Worm (Caenorhabditis elegans) whole organism, L3 larva: ENCODE measurements around the gene tasp-1.

Experiments used
- elt-2 ChIP-seq: sonication (generic microtip); optimal IDR thresholded peaks from 2 replicates; lab custom pipeline; 2016; ENCODE audit warnings: missing genetic modification reagents, mild to moderate bottlenecking, missing genetic modification characterization, missing compliant biosample characterization
- nfya-1 ChIP-seq: sonication (generic microtip); optimal IDR thresholded peaks from 2 replicates; lab custom pipeline; 2017; ENCODE audit warnings: missing genetic modification characterization, mild to moderate bottlenecking, missing compliant biosample characterization, antibody characterized with exemption, moderate library complexity; ENCODE audit not compliant: insufficient read depth
- nhr-11 ChIP-seq: fragments of 150-350 bp; optimal IDR thresholded peaks from 2 replicates; lab custom pipeline; 2014; ENCODE audit warnings: missing biosample characterization, missing genetic modification characterization
- nhr-76 ChIP-seq: fragments of 150-350 bp; sonication (generic microtip); optimal IDR thresholded peaks from 5 replicates; lab custom pipeline; 2014; ENCODE audit warnings: missing biosample characterization, missing genetic modification characterization
- sea-2 ChIP-seq: fragments of 150-350 bp; sonication (generic microtip); optimal IDR thresholded peaks from 4 replicates; lab custom pipeline; 2014; ENCODE audit warnings: missing biosample characterization, missing genetic modification reagents, missing genetic modification characterization
- snpc-4 ChIP-seq: fragments of 150-350 bp; optimal IDR thresholded peaks from 2 replicates; lab custom pipeline; 2014; ENCODE audit warnings: missing biosample characterization, missing genetic modification characterization
- unc-39 ChIP-seq: sonication (generic microtip); optimal IDR thresholded peaks from 4 replicates; lab custom pipeline; 2017; ENCODE audit warnings: missing biosample characterization, missing genetic modification characterization
- zag-1 ChIP-seq: fragments of 150-350 bp; optimal IDR thresholded peaks from 2 replicates; lab custom pipeline; 2014; ENCODE audit warnings: missing biosample characterization, missing genetic modification characterization

- TF ChIP-seq zag-1 (tag; lab: Kevin White, UChicago): no peak
- no peak for TF ChIP-seq unc-39
- peak; percentile 97 for TF ChIP-seq nfya-1 (tag; lab: Kevin White, UChicago)
- peak; percentile 6 for TF ChIP-seq nhr-11 (tag; lab: Kevin White, UChicago)
- peak; percentile 86 for TF ChIP-seq elt-2 (tag; lab: Kevin White, UChicago)
- no peak for TF ChIP-seq nhr-76
- no peak for TF ChIP-seq sea-2 (GFP tag; lab: Kevin White, UChicago)
- TF ChIP-seq snpc-4: peak; percentile 50
Observed at ce11 chrIII:10720170-10720569, 38.9 kb upstream of the tasp-1 start.
